Fruit fly (Drosophila melanogaster) whole organism, prepupa: ENCODE data around the gene CG13692.

Source experiments
- Blimp-1 ChIP-seq: fragments of 200-800 bp; sonication (Bioruptor generic); optimal IDR thresholded peaks from 3 replicates; lab custom pipeline; 2017; ENCODE audit warnings: missing biosample characterization, missing genetic modification characterization, mild to moderate bottlenecking, moderate library complexity, missing genetic modification reagents
- CG11294 ChIP-seq: fragments of 200-800 bp; sonication (Bioruptor generic); IDR thresholded peaks from 2 replicates; pipeline ENCODE4 v1.3.6; 2022; ENCODE audit warnings: missing biosample characterization, missing genetic modification characterization
- CG11762 ChIP-seq: fragments of 200-800 bp; sonication (Bioruptor generic); optimal IDR thresholded peaks from 3 replicates; lab custom pipeline; 2016; ENCODE audit warnings: missing biosample characterization, missing genetic modification characterization; ENCODE audit not compliant: insufficient read depth
- CG11902 ChIP-seq: fragments of 200-800 bp; sonication (Bioruptor generic); optimal IDR thresholded peaks from 3 replicates; lab custom pipeline; 2016; ENCODE audit warnings: missing biosample characterization, missing genetic modification characterization
- CG15336 ChIP-seq: fragments of 200-800 bp; sonication (Bioruptor generic); IDR thresholded peaks from 2 replicates; pipeline ENCODE4 v1.3.6; 2022; ENCODE audit warnings: missing biosample characterization, missing genetic modification characterization
- CG1621 ChIP-seq: fragments of 200-800 bp; sonication (Bioruptor generic); optimal IDR thresholded peaks from 3 replicates; lab custom pipeline; 2018; ENCODE audit warnings: missing biosample characterization, mild to moderate bottlenecking, missing genetic modification characterization
- CG16779 ChIP-seq: fragments of 200-800 bp; sonication (Bioruptor generic); optimal IDR thresholded peaks from 3 replicates; lab custom pipeline; 2017; ENCODE audit warnings: missing biosample characterization, mild to moderate bottlenecking, missing genetic modification characterization
- CG31627 ChIP-seq: fragments of 200-800 bp; sonication (Bioruptor generic); optimal IDR thresholded peaks from 3 replicates; lab custom pipeline; 2016; ENCODE audit warnings: missing biosample characterization, missing genetic modification characterization
- CG32006 ChIP-seq: fragments of 200-800 bp; sonication (Bioruptor generic); optimal IDR thresholded peaks from 3 replicates; lab custom pipeline; 2017; ENCODE audit warnings: missing biosample characterization, mild to moderate bottlenecking, missing genetic modification characterization
- CG34406 ChIP-seq: fragments of 200-800 bp; sonication (Bioruptor generic); optimal IDR thresholded peaks from 3 replicates; lab custom pipeline; 2016; ENCODE audit warnings: missing biosample characterization, missing genetic modification characterization
- CG4318 ChIP-seq: fragments of 200-800 bp; sonication (Bioruptor generic); optimal IDR thresholded peaks from 3 replicates; lab custom pipeline; 2017; ENCODE audit warnings: missing biosample characterization, mild to moderate bottlenecking, missing genetic modification characterization
- CG6163 ChIP-seq: fragments of 200-800 bp; sonication (Bioruptor generic); IDR thresholded peaks from 3 replicates; pipeline ENCODE4 v1.3.6; 2022; ENCODE audit warnings: missing biosample characterization, missing genetic modification characterization
- CG6276 ChIP-seq: fragments of 200-800 bp; sonication (Bioruptor generic); optimal IDR thresholded peaks from 2 replicates; lab custom pipeline; 2017; ENCODE audit warnings: missing biosample characterization, mild to moderate bottlenecking, missing genetic modification characterization
- CG6792 ChIP-seq: fragments of 200-800 bp; sonication (Bioruptor generic); optimal IDR thresholded peaks from 3 replicates; lab custom pipeline; 2016; ENCODE audit warnings: missing biosample characterization, missing genetic modification characterization
- CG6808 ChIP-seq: fragments of 200-800 bp; sonication (Bioruptor generic); optimal IDR thresholded peaks from 3 replicates; lab custom pipeline; 2017; ENCODE audit warnings: missing biosample characterization, missing genetic modification characterization, mild to moderate bottlenecking, moderate library complexity, missing genetic modification reagents
- CG6854 ChIP-seq: fragments of 200-800 bp; sonication (Bioruptor generic); optimal IDR thresholded peaks from 2 replicates; lab custom pipeline; 2017; ENCODE audit warnings: missing biosample characterization, mild to moderate bottlenecking, missing genetic modification characterization
- CG8119 ChIP-seq: fragments of 200-800 bp; sonication (Bioruptor generic); IDR thresholded peaks from 3 replicates; pipeline ENCODE4 v1.3.6; 2022; ENCODE audit warnings: missing biosample characterization, missing genetic modification characterization
- CG8319 ChIP-seq: fragments of 200-800 bp; sonication (Bioruptor generic); optimal IDR thresholded peaks from 3 replicates; lab custom pipeline; 2016; ENCODE audit warnings: missing biosample characterization, missing genetic modification characterization
- CG8632 ChIP-seq: fragments of 200-800 bp; sonication (Bioruptor generic); optimal IDR thresholded peaks from 3 replicates; lab custom pipeline; 2016; ENCODE audit warnings: missing biosample characterization, missing genetic modification characterization
- CG9139 ChIP-seq: fragments of 200-800 bp; sonication (Bioruptor generic); optimal IDR thresholded peaks from 3 replicates; lab custom pipeline; 2017; ENCODE audit warnings: missing biosample characterization, mild to moderate bottlenecking, missing genetic modification characterization
- Eip75B ChIP-seq: fragments of 200-800 bp; sonication (Bioruptor generic); optimal IDR thresholded peaks from 3 replicates; lab custom pipeline; 2016; ENCODE audit warnings: missing biosample characterization, missing genetic modification characterization
- Eip93F ChIP-seq: fragments of 200-800 bp; sonication (Bioruptor generic); optimal IDR thresholded peaks from 2 replicates; lab custom pipeline; 2016; ENCODE audit warnings: missing biosample characterization, mild to moderate bottlenecking, missing genetic modification characterization
- Ets21C ChIP-seq: fragments of 200-800 bp; sonication (Bioruptor generic); optimal IDR thresholded peaks from 3 replicates; lab custom pipeline; 2016; ENCODE audit warnings: missing biosample characterization, missing genetic modification characterization
- Ets96B ChIP-seq: fragments of 200-800 bp; optimal IDR thresholded peaks from 2 replicates; lab custom pipeline; 2019; ENCODE audit warnings: missing biosample characterization, mild to moderate bottlenecking, missing genetic modification characterization, moderate library complexity
- Gug ChIP-seq: fragments of 200-800 bp; sonication (Bioruptor generic); IDR thresholded peaks from 2 replicates; pipeline ENCODE4 v1.3.6; 2022; ENCODE audit warnings: missing biosample characterization, missing genetic modification characterization
- Hr38 ChIP-seq: sonication (Bioruptor generic); optimal IDR thresholded peaks from 2 replicates; lab custom pipeline; 2016; ENCODE audit warnings: missing biosample characterization, missing genetic modification characterization
- Hr39 ChIP-seq: fragments of 200-800 bp; sonication (Bioruptor generic); optimal IDR thresholded peaks from 2 replicates; lab custom pipeline; 2016; ENCODE audit warnings: missing biosample characterization, missing genetic modification characterization
- Lpt ChIP-seq: fragments of 200-800 bp; sonication (Bioruptor generic); optimal IDR thresholded peaks from 3 replicates; lab custom pipeline; 2016; ENCODE audit warnings: missing biosample characterization, missing genetic modification characterization
- OdsH ChIP-seq: fragments of 200-800 bp; sonication (Bioruptor generic); optimal IDR thresholded peaks from 3 replicates; lab custom pipeline; 2016; ENCODE audit warnings: missing biosample characterization, missing genetic modification characterization
- Smox ChIP-seq: fragments of 200-800 bp; sonication (Bioruptor generic); optimal IDR thresholded peaks from 3 replicates; lab custom pipeline; 2016; ENCODE audit warnings: missing biosample characterization, missing genetic modification characterization
- Sox102F ChIP-seq: fragments of 200-800 bp; sonication (Bioruptor generic); optimal IDR thresholded peaks from 2 replicates; lab custom pipeline; 2016; ENCODE audit warnings: missing biosample characterization, mild to moderate bottlenecking, missing genetic modification characterization
- Sox14 ChIP-seq: fragments of 200-800 bp; sonication (Bioruptor generic); optimal IDR thresholded peaks from 3 replicates; lab custom pipeline; 2016; ENCODE audit warnings: missing biosample characterization, missing genetic modification characterization
- Sox15 ChIP-seq: fragments of 200-800 bp; sonication (Bioruptor generic); optimal IDR thresholded peaks from 3 replicates; lab custom pipeline; 2016; ENCODE audit warnings: missing biosample characterization, missing genetic modification characterization
- achi ChIP-seq: fragments of 200-800 bp; sonication (Bioruptor generic); optimal IDR thresholded peaks from 3 replicates; lab custom pipeline; 2016; ENCODE audit warnings: missing biosample characterization, missing genetic modification characterization
- acj6 ChIP-seq: fragments of 200-800 bp; sonication (Bioruptor generic); optimal IDR thresholded peaks from 3 replicates; lab custom pipeline; 2016; ENCODE audit warnings: missing biosample characterization, missing genetic modification characterization
- dac ChIP-seq: fragments of 200-800 bp; sonication (Bioruptor generic); optimal IDR thresholded peaks from 2 replicates; lab custom pipeline; 2017; ENCODE audit warnings: missing biosample characterization, mild to moderate bottlenecking, missing genetic modification characterization
- dsx ChIP-seq: fragments of 200-800 bp; optimal IDR thresholded peaks from 3 replicates; lab custom pipeline; 2019; ENCODE audit warnings: missing biosample characterization, mild to moderate bottlenecking, missing genetic modification characterization, moderate library complexity; ENCODE audit not compliant: poor library complexity, severe bottlenecking
- eg ChIP-seq: fragments of 200-800 bp; sonication (Bioruptor generic); IDR thresholded peaks from 3 replicates; pipeline ENCODE4 v1.3.6; 2022; ENCODE audit warnings: missing biosample characterization, missing genetic modification characterization
- esn ChIP-seq: fragments of 200-800 bp; sonication (Bioruptor generic); optimal IDR thresholded peaks from 2 replicates; lab custom pipeline; 2016; ENCODE audit warnings: missing biosample characterization, mild to moderate bottlenecking, missing genetic modification characterization, moderate library complexity
- fd59A ChIP-seq: fragments of 200-800 bp; sonication (Bioruptor generic); optimal IDR thresholded peaks from 2 replicates; lab custom pipeline; 2017; ENCODE audit warnings: missing biosample characterization, mild to moderate bottlenecking, missing genetic modification characterization, missing genetic modification reagents
- fkh ChIP-seq: fragments of 200-800 bp; sonication (Bioruptor generic); optimal IDR thresholded peaks from 3 replicates; lab custom pipeline; 2017; ENCODE audit warnings: missing biosample characterization, mild to moderate bottlenecking, missing genetic modification characterization, moderate library complexity
- lz ChIP-seq: fragments of 200-800 bp; sonication (Bioruptor generic); optimal IDR thresholded peaks from 3 replicates; lab custom pipeline; 2016; ENCODE audit warnings: missing biosample characterization, missing genetic modification characterization
- pdm3 ChIP-seq: fragments of 200-800 bp; sonication (Bioruptor generic); optimal IDR thresholded peaks from 3 replicates; lab custom pipeline; 2016; ENCODE audit warnings: missing biosample characterization, missing genetic modification characterization
- salr ChIP-seq, 2 experiments: fragments of 200-800 bp; sonication (Bioruptor generic); optimal IDR thresholded peaks; 3 replicates each; lab custom pipeline; 2016 to 2018; ENCODE audit warnings: missing biosample characterization in 2 of 2, missing genetic modification characterization in 2 of 2, mild to moderate bottlenecking in 1 of 2
- ss ChIP-seq, 2 experiments: fragments of 200-800 bp; sonication (Bioruptor generic); optimal IDR thresholded peaks; 2 replicates in 1 of 2; 3 replicates in 1 of 2; lab custom pipeline; 2017 to 2018; ENCODE audit warnings: mild to moderate bottlenecking in 2 of 2, missing biosample characterization in 2 of 2, missing genetic modification characterization in 2 of 2, moderate library complexity in 1 of 2
- svp ChIP-seq: fragments of 200-800 bp; sonication (Bioruptor generic); peaks from one replicate; lab custom pipeline; 2016; ENCODE audit warnings: missing biosample characterization, missing genetic modification characterization
- vri ChIP-seq: fragments of 200-800 bp; sonication (Bioruptor generic); optimal IDR thresholded peaks from 3 replicates; lab custom pipeline; 2016; ENCODE audit warnings: missing biosample characterization, mild to moderate bottlenecking, missing genetic modification characterization

Gene CG13692

DNA sequence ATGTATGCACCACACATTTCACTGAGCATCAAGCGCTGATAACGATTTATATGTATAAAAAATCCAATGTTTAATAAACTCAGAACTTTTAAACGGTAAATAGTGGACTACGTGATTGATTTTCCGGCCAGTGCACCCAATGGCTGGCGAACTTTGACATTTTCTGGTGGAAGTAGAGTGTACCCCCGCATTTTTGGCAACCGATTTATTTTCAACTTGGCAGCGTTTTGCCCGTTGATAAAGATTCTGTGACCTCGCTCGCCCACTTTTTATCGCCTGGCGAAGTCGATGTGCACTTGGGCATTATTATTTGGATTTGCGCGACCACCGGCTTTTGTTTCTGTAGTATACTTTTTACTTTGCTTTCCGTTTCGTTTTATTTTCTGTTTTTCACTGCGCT is 7.7 kb upstream of the CG13692 start:
- 0 out of 3 replicates have a peak, but pooled peaks have one; percentile 5 for TF ChIP-seq CG6163 (GFP tag; lab: Robert Waterston, UW)
- peak; percentile 94 for TF ChIP-seq svp (GFP tag; lab: Kevin White, UChicago)
- no peak for TF ChIP-seq achi
- TF ChIP-seq Sox15: no peak

- TF ChIP-seq salr (GFP tag; optimal IDR thresholded peaks at IDR 0.05; lab: Kevin White, UChicago): peak; percentile 47 to 78
- TF ChIP-seq eg: peak; percentile 84
- TF ChIP-seq CG31627: peak; percentile 97
- TF ChIP-seq pdm3 (GFP tag; lab: Kevin White, UChicago): peak; percentile 94
- TF ChIP-seq Sox15: peak; percentile 92
- peak; percentile 83 for TF ChIP-seq CG8119
- TF ChIP-seq acj6 (GFP tag; lab: Kevin White, UChicago): peak; percentile 85
- peak; percentile 37 for TF ChIP-seq CG9139 (GFP tag; lab: Kevin White, UChicago)
- peak; percentile 64 for TF ChIP-seq Gug (GFP tag; lab: Robert Waterston, UW)
- TF ChIP-seq CG11902 (GFP tag; lab: Kevin White, UChicago): peak; percentile 90
- peak; percentile 89 for TF ChIP-seq Eip75B (GFP tag; lab: Kevin White, UChicago)
- TF ChIP-seq OdsH (GFP tag; lab: Kevin White, UChicago): peak; percentile 91
- peak; percentile 74 for TF ChIP-seq CG1621 (tag; lab: Kevin White, UChicago)
- peak; percentile 89 for TF ChIP-seq Sox102F
- TF ChIP-seq CG11762 (GFP tag; lab: Kevin White, UChicago): peak; percentile 62
- TF ChIP-seq fkh (GFP tag; lab: Kevin White, UChicago): peak; percentile 79
- TF ChIP-seq CG15336 (GFP tag; lab: Robert Waterston, UW): peak; percentile 77
- TF ChIP-seq achi: peak; percentile 87
- peak; percentile 88 for TF ChIP-seq CG32006 (GFP tag; lab: Kevin White, UChicago)
- TF ChIP-seq CG6163 (GFP tag; lab: Robert Waterston, UW): peak; percentile 80
- peak; percentile 34 to 70 for TF ChIP-seq ss (GFP tag; optimal IDR thresholded peaks at IDR 0.05; lab: Kevin White, UChicago)
- TF ChIP-seq CG6276 (GFP tag; lab: Kevin White, UChicago): no peak
- TF ChIP-seq CG4318 (GFP tag; lab: Kevin White, UChicago): no peak
- TF ChIP-seq Blimp-1 (GFP tag; lab: Kevin White, UChicago): peak; percentile 38
- TF ChIP-seq svp (GFP tag; lab: Kevin White, UChicago): peak; percentile 96
- peak; percentile 92 for TF ChIP-seq esn
- peak; percentile 81 for TF ChIP-seq CG34406 (GFP tag; lab: Kevin White, UChicago)
- TF ChIP-seq vri: peak; percentile 74
- TF ChIP-seq dac (GFP tag; lab: Kevin White, UChicago): peak; percentile 86
- TF ChIP-seq lz: peak; percentile 94
- TF ChIP-seq Hr39 (GFP tag; lab: Kevin White, UChicago): peak; percentile 96
- TF ChIP-seq CG8319 (GFP tag; lab: Kevin White, UChicago): peak; percentile 71
- peak; percentile 20 for TF ChIP-seq Hr38 (GFP tag; lab: Kevin White, UChicago)
- peak; percentile 71 for TF ChIP-seq dsx (GFP tag; lab: Kevin White, UChicago)
- peak; percentile 78 for TF ChIP-seq fd59A
- no peak for TF ChIP-seq Eip93F (GFP tag; lab: Kevin White, UChicago)
- TF ChIP-seq CG16779 (tag; lab: Kevin White, UChicago): no peak
- TF ChIP-seq CG11294 (GFP tag; lab: Robert Waterston, UW): peak; percentile 58; the same call in 1 of the 2 replicates
- peak; percentile 72 for TF ChIP-seq Ets96B (tag; lab: Kevin White, UChicago)
- peak; percentile 72 for TF ChIP-seq Lpt
- TF ChIP-seq CG6854 (GFP tag; lab: Kevin White, UChicago): peak; percentile 4
- TF ChIP-seq Ets21C (GFP tag; lab: Kevin White, UChicago): peak; percentile 93
- peak; percentile 84 for TF ChIP-seq CG6792 (GFP tag; lab: Kevin White, UChicago)
- peak; percentile 92 for TF ChIP-seq Sox14 (GFP tag; lab: Kevin White, UChicago)
- TF ChIP-seq CG8632 (GFP tag; lab: Kevin White, UChicago): peak; percentile 78
- TF ChIP-seq Smox: no peak
- TF ChIP-seq CG6808 (GFP tag; lab: Kevin White, UChicago): peak; percentile 77
Observed at dm6 chr2L:414593-415399, 6.8 kb upstream of the CG13692 start, which contains the start of the genes AP-2alpha and ebi. Gene AP-2alpha (minus strand): TSS chr2L:414777. Gene ebi (plus strand): TSS chr2L:415067.
